Worm (Caenorhabditis elegans): ENCODE results near the gene C29F5.1.

- TF ChIP-seq nhr-76 (tag; optimal IDR thresholded peaks at IDR 0.05) (no peak), unc-62 (GFP tag; optimal IDR thresholded peaks at IDR 0.05) (no peak), unc-86 (tag; optimal IDR thresholded peaks at IDR 0.05) (no peak), ama-1 (optimal IDR thresholded peaks at IDR 0.05) (no peak), egl-27 (tag; optimal IDR thresholded peaks at IDR 0.05) (no peak), C04F5.9 (tag; optimal IDR thresholded peaks at IDR 0.05) (no peak), pax-3 (tag; optimal IDR thresholded peaks at IDR 0.05) (no peak), lin-13 (GFP tag; optimal IDR thresholded peaks at IDR 0.05) (no peak), fos-1 (tag; optimal IDR thresholded peaks at IDR 0.05) (no peak), snu-23 (GFP tag; optimal IDR thresholded peaks at IDR 0.05) (no peak)
Observed at ce11 chrII:6322081-6322480, 18.8 kb downstream of the C29F5.1 start.

All from whole organism, L1 larva.